Fruit fly (Drosophila melanogaster) Kc167 (cell line): Measurements from ENCODE around the gene CG1324.

ENCODE experiments used
- Sin3A ChIP-seq: fragments of >200 bp; optimal IDR thresholded peaks from 2 replicates; lab custom pipeline; 2018; ENCODE audit warnings: missing external identifiers
- h ChIP-seq: fragments of >200 bp; optimal IDR thresholded peaks from 3 replicates; lab custom pipeline; 2018; ENCODE audit warnings: missing external identifiers

dm6 chrX:20760444-20760843, 24.7 kb upstream of the CG1324 start:
- TF ChIP-seq Sin3A (lab: Kevin White, UChicago) = no peak
- peak; percentile 69 for TF ChIP-seq h (lab: Kevin White, UChicago)
